Worm (Caenorhabditis elegans) whole organism, late embryonic: Measurements from ENCODE around the gene ncx-5.

Source experiments
- C08G9.2 ChIP-seq: sonication (generic microtip); optimal IDR thresholded peaks from 2 replicates; lab custom pipeline; 2016; ENCODE audit warnings: mild to moderate bottlenecking, missing genetic modification characterization, moderate library complexity, missing compliant biosample characterization
- F13H6.1 ChIP-seq: sonication (generic microtip); optimal IDR thresholded peaks from 2 replicates; lab custom pipeline; 2016; ENCODE audit warnings: missing genetic modification characterization, missing compliant biosample characterization
- K02D7.2 ChIP-seq: sonication (generic microtip); optimal IDR thresholded peaks from 2 replicates; lab custom pipeline; 2017; ENCODE audit warnings: mild to moderate bottlenecking, missing genetic modification characterization, missing compliant biosample characterization
- K09A11.1 ChIP-seq: sonication (generic microtip); optimal IDR thresholded peaks from 2 replicates; lab custom pipeline; 2017; ENCODE audit warnings: antibody characterized with exemption, mild to moderate bottlenecking, missing genetic modification characterization, missing compliant biosample characterization; ENCODE audit not compliant: insufficient read depth
- Y22D7AL.16 ChIP-seq: sonication (generic microtip); optimal IDR thresholded peaks from 2 replicates; lab custom pipeline; 2016; ENCODE audit warnings: missing genetic modification characterization, missing compliant biosample characterization
- ahr-1 ChIP-seq: sonication (generic microtip); optimal IDR thresholded peaks from 2 replicates; lab custom pipeline; 2016; ENCODE audit warnings: missing genetic modification characterization, missing compliant biosample characterization
- ceh-18 ChIP-seq: sonication (generic microtip); optimal IDR thresholded peaks from 2 replicates; lab custom pipeline; 2016; ENCODE audit warnings: missing genetic modification characterization, missing compliant biosample characterization
- ceh-19 ChIP-seq: fragments of 200-800 bp; sonication (Bioruptor generic); optimal IDR thresholded peaks from 2 replicates; lab custom pipeline; 2018; ENCODE audit warnings: mild to moderate bottlenecking, missing genetic modification characterization, missing compliant biosample characterization
- ceh-22 ChIP-seq: sonication (generic microtip); optimal IDR thresholded peaks from 2 replicates; lab custom pipeline; 2017; ENCODE audit warnings: missing biosample characterization, missing genetic modification characterization
- ceh-24 ChIP-seq: sonication (generic microtip); optimal IDR thresholded peaks from 2 replicates; lab custom pipeline; 2016; ENCODE audit warnings: mild to moderate bottlenecking, missing genetic modification characterization, missing compliant biosample characterization
- ceh-34 ChIP-seq: sonication (generic microtip); optimal IDR thresholded peaks from 2 replicates; lab custom pipeline; 2016; ENCODE audit warnings: mild to moderate bottlenecking, missing genetic modification characterization, missing compliant biosample characterization
- ceh-48 ChIP-seq: sonication (generic microtip); optimal IDR thresholded peaks from 2 replicates; lab custom pipeline; 2016; ENCODE audit warnings: missing genetic modification characterization, inconsistent platforms, missing compliant biosample characterization
- ceh-6 ChIP-seq: fragments of 200-800 bp; sonication (Bioruptor generic); optimal IDR thresholded peaks from 2 replicates; lab custom pipeline; 2018; ENCODE audit warnings: mild to moderate bottlenecking, missing genetic modification characterization, missing compliant biosample characterization
- ceh-9 ChIP-seq: sonication (generic microtip); optimal IDR thresholded peaks from 2 replicates; lab custom pipeline; 2016; ENCODE audit warnings: mild to moderate bottlenecking, missing genetic modification characterization, inconsistent platforms, missing compliant biosample characterization
- dmd-4 ChIP-seq: sonication (generic microtip); optimal IDR thresholded peaks from 2 replicates; lab custom pipeline; 2016; ENCODE audit warnings: borderline replicate concordance, missing genetic modification characterization, missing compliant biosample characterization
- elt-2 ChIP-seq: sonication (generic microtip); optimal IDR thresholded peaks from 2 replicates; lab custom pipeline; 2016; ENCODE audit warnings: missing genetic modification reagents, missing genetic modification characterization, missing compliant biosample characterization
- fax-1 ChIP-seq: sonication (generic microtip); optimal IDR thresholded peaks from 2 replicates; lab custom pipeline; 2016; ENCODE audit warnings: missing genotype, missing genetic modification characterization, missing compliant biosample characterization
- fkh-10 ChIP-seq: fragments of 150-350 bp; optimal IDR thresholded peaks from 2 replicates; lab custom pipeline; 2014; ENCODE audit warnings: missing biosample characterization, missing genetic modification reagents, missing genetic modification characterization
- hlh-13 ChIP-seq: fragments of 200-800 bp; sonication (Bioruptor generic); optimal IDR thresholded peaks from 2 replicates; lab custom pipeline; 2018; ENCODE audit warnings: mild to moderate bottlenecking, missing genetic modification characterization, missing compliant biosample characterization
- hlh-30 ChIP-seq: sonication (generic microtip); optimal IDR thresholded peaks from 2 replicates; lab custom pipeline; 2017; ENCODE audit warnings: antibody characterized with exemption, missing genetic modification characterization, missing compliant biosample characterization; ENCODE audit not compliant: insufficient read depth
- lim-6 ChIP-seq: sonication (generic microtip); optimal IDR thresholded peaks from 2 replicates; lab custom pipeline; 2016; ENCODE audit warnings: missing genetic modification characterization, missing compliant biosample characterization
- lin-11 ChIP-seq: fragments of 200-800 bp; sonication (Bioruptor generic); optimal IDR thresholded peaks from 2 replicates; lab custom pipeline; 2018; ENCODE audit warnings: mild to moderate bottlenecking, missing genetic modification characterization, missing compliant biosample characterization
- madf-2 ChIP-seq: sonication (generic microtip); optimal IDR thresholded peaks from 2 replicates; lab custom pipeline; 2017; ENCODE audit warnings: missing genetic modification characterization, missing compliant biosample characterization
- mec-3 ChIP-seq: sonication (generic microtip); optimal IDR thresholded peaks from 2 replicates; lab custom pipeline; 2016; ENCODE audit warnings: borderline replicate concordance, missing genetic modification characterization, missing compliant biosample characterization
- nhr-11 ChIP-seq: fragments of 150-350 bp; optimal IDR thresholded peaks from 2 replicates; lab custom pipeline; 2014; ENCODE audit warnings: missing biosample characterization, missing genetic modification characterization
- pat-9 ChIP-seq: fragments of 200-800 bp; sonication (Bioruptor generic); optimal IDR thresholded peaks from 2 replicates; lab custom pipeline; 2018; ENCODE audit warnings: mild to moderate bottlenecking, missing genetic modification characterization, moderate library complexity, missing compliant biosample characterization
- ref-2 ChIP-seq: sonication (generic microtip); optimal IDR thresholded peaks from 2 replicates; lab custom pipeline; 2016; ENCODE audit warnings: missing genetic modification characterization, missing compliant biosample characterization
- sdc-2 ChIP-seq: sonication (generic microtip); optimal IDR thresholded peaks from 2 replicates; lab custom pipeline; 2016; ENCODE audit warnings: missing genotype, missing genetic modification characterization, missing compliant biosample characterization
- tbx-7 ChIP-seq: sonication (generic microtip); optimal IDR thresholded peaks from 2 replicates; lab custom pipeline; 2016; ENCODE audit warnings: missing genotype, missing genetic modification characterization, missing compliant biosample characterization
- ttx-3 ChIP-seq: sonication (generic microtip); optimal IDR thresholded peaks from 2 replicates; lab custom pipeline; 2016; ENCODE audit warnings: missing genetic modification reagents, missing genetic modification characterization, missing compliant biosample characterization
- unc-3 ChIP-seq, 2 experiments: fragments of 200-800 bp in 1 of 2; sonication (Bioruptor generic) in 1 of 2; sonication (generic microtip) in 1 of 2; conservative IDR thresholded peaks in 1 of 2; optimal IDR thresholded peaks in 1 of 2; 2 replicates each; pipeline versions ENCODE4 v1.3.6 to Lab custom; 2016 to 2022; ENCODE audit warnings: missing compliant biosample characterization in 2 of 2, missing genetic modification characterization in 2 of 2, missing genetic modification reagents in 1 of 2
- unc-55 ChIP-seq: sonication (generic microtip); optimal IDR thresholded peaks from 2 replicates; lab custom pipeline; 2017; ENCODE audit warnings: missing biosample characterization, missing genetic modification reagents, missing genetic modification characterization
- unc-86 ChIP-seq: sonication (generic microtip); optimal IDR thresholded peaks from 2 replicates; lab custom pipeline; 2016; ENCODE audit warnings: missing genetic modification characterization, missing compliant biosample characterization
- zip-5 ChIP-seq: sonication (generic microtip); optimal IDR thresholded peaks from 2 replicates; lab custom pipeline; 2016; ENCODE audit warnings: missing genetic modification characterization, missing compliant biosample characterization

Gene ncx-5

ce11 chrV:10464160-10464559 lies 25.7 kb downstream of the ncx-5 start:
- TF ChIP-seq fkh-10 (no peak), K02D7.2 (tag; lab: Kevin White, UChicago) (no peak), madf-2 (no peak), ceh-34 (no peak), ceh-24 (tag; lab: Kevin White, UChicago) (no peak), fax-1 (tag; lab: Kevin White, UChicago) (no peak), ttx-3 (tag; lab: Kevin White, UChicago) (no peak)

- TF ChIP-seq ahr-1 (tag; lab: Kevin White, UChicago) (no peak), elt-2 (tag; lab: Kevin White, UChicago) (no peak), mec-3 (no peak), tbx-7 (tag; lab: Kevin White, UChicago) (no peak)
These were observed 26.6 kb downstream of the ncx-5 start, which contains the start of gene F22E12.3 for ce11 chrV:10463276-10463675. TSS of gene F22E12.3 (minus strand) at chrV:10463376.

- TF ChIP-seq Y22D7AL.16 (tag; lab: Kevin White, UChicago), result no peak
- TF ChIP-seq fkh-10, result no peak
- no peak for TF ChIP-seq lim-6 (tag; lab: Kevin White, UChicago)
- TF ChIP-seq mec-3, result no peak
- TF ChIP-seq unc-55 (GFP tag; lab: Kevin White, UChicago), result no peak
These were observed 27.8 kb downstream of the ncx-5 start, which contains the start of gene chw-1 for ce11 chrV:10462066-10462465. TSS of gene chw-1 (plus strand) at chrV:10462282.

- TF ChIP-seq unc-86 (tag; lab: Kevin White, UChicago) (no peak), ceh-9 (tag; lab: Kevin White, UChicago) (no peak), ref-2 (tag; lab: Kevin White, UChicago) (no peak), K02D7.2 (tag; lab: Kevin White, UChicago) (no peak), ceh-18 (tag; lab: Kevin White, UChicago) (no peak), ceh-19 (no peak), lim-6 (tag; lab: Kevin White, UChicago) (no peak), zip-5 (tag; lab: Kevin White, UChicago) (no peak)
These were observed 29.2 kb downstream of the ncx-5 start for ce11 chrV:10460685-10461084.

ce11 chrV:10457247-10457646 lies 32.7 kb downstream of the ncx-5 start, which contains the start of gene F22E12.1:
TSS of gene F22E12.1 (minus strand) at chrV:10457347.
- TF ChIP-seq C08G9.2 (tag; lab: Kevin White, UChicago), result no peak
- no peak for TF ChIP-seq ceh-9 (tag; lab: Kevin White, UChicago)
- TF ChIP-seq ceh-48, result no peak
- no peak for TF ChIP-seq nhr-11 (tag; lab: Kevin White, UChicago)
- TF ChIP-seq Y22D7AL.16 (tag; lab: Kevin White, UChicago), result no peak
- TF ChIP-seq lin-11 (tag; lab: Kevin White, UChicago), result no peak
- no peak for TF ChIP-seq ceh-19
- no peak for TF ChIP-seq ceh-6 (GFP tag; lab: Kevin White, UChicago)
- TF ChIP-seq ceh-22 (tag; lab: Kevin White, UChicago), result no peak
- TF ChIP-seq hlh-30 (tag; lab: Kevin White, UChicago), result no peak
- TF ChIP-seq ceh-24 (tag; lab: Kevin White, UChicago), result no peak
- TF ChIP-seq F13H6.1 (tag; lab: Kevin White, UChicago), result no peak
- TF ChIP-seq unc-3 (GFP tag; conservative IDR thresholded peaks at IDR 0.05; lab: Robert Waterston, UW), result no peak
- no peak for TF ChIP-seq unc-3 (tag; optimal IDR thresholded peaks at IDR 0.05; lab: Kevin White, UChicago)
- TF ChIP-seq hlh-13, result no peak
- no peak for TF ChIP-seq sdc-2 (tag; lab: Kevin White, UChicago)
- TF ChIP-seq pat-9 (tag; lab: Kevin White, UChicago), result no peak
- TF ChIP-seq, all 69 proteins: peak for 0

ce11 chrV:10453466-10453865 lies 36.4 kb downstream of the ncx-5 start, which contains the start of gene Y32F6A.5:
TSS of gene Y32F6A.5 (minus strand) at chrV:10453605.
- TF ChIP-seq fkh-10, result no peak
- TF ChIP-seq dmd-4 (tag; lab: Kevin White, UChicago), result no peak
- TF ChIP-seq K09A11.1, result no peak
- TF ChIP-seq ceh-24 (tag; lab: Kevin White, UChicago), result no peak
